Fruit fly (Drosophila melanogaster): ENCODE data around the gene dob.

DNA sequence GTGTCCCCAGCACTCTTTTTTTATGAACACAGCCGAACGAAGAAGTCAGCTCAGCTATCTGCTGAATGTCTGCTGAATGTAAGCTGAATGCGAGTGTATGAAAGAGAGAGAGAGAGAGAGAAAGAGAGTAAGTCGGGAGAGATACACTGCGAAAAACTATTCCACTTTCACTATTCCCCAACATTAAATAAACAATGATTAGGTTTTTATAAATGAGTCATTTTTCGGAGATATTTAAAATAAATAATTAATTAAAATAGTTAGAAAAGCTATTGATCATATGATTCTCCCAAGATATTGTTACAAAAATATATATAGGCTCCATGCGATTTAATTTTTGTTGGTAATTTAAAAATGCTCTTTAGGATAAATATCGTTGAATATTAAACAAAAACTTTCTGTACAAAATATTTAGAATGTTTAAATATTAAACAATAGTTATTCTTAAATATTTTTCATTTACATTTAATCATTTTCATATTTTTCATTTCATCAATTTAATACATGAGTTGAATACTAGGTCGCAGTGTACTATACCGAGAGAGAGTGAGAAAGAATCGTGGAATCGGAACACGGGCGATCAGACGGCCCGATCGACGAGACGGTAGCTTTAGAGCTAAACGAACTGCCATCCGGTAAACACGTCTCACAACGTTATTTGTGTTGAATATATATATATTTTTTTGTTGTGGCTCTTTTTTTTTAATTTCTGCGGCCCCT is 42.8 kb upstream of the dob start, which contains the start of gene be:
- TF ChIP-seq CG15336 (GFP tag; IDR thresholded peaks at IDR 0.05) (peak; percentile 63), fkh (GFP tag; optimal IDR thresholded peaks at IDR 0.05) (no peak), Met (GFP tag; optimal IDR thresholded peaks at IDR 0.05) (peak; percentile 18), dsx (GFP tag; optimal IDR thresholded peaks at IDR 0.05; ENCODE audit: poor library complexity, severe bottlenecking) (peak; percentile 59), lz (GFP tag; optimal IDR thresholded peaks at IDR 0.05) (no peak), Smox (GFP tag; optimal IDR thresholded peaks at IDR 0.05) (peak; percentile 16), CG3919 (GFP tag; optimal IDR thresholded peaks at IDR 0.05) (peak; percentile 45), Sox15 (GFP tag; optimal IDR thresholded peaks at IDR 0.05) (peak; percentile 16), Lpt (GFP tag; optimal IDR thresholded peaks at IDR 0.05) (no peak), CG8632 (GFP tag; optimal IDR thresholded peaks at IDR 0.05) (peak; percentile 75)

All from whole organism, prepupa.